Worm (Caenorhabditis elegans) whole organism, L2 larva: ENCODE measurements around the gene ugt-55.

Source experiments
- C34F6.9 ChIP-seq: fragments of 150-350 bp; optimal IDR thresholded peaks from 2 replicates; lab custom pipeline; 2014; ENCODE audit warnings: missing biosample characterization, missing genetic modification characterization
- Y55F3AM.14 ChIP-seq: fragments of 200-800 bp; sonication (Bioruptor generic); optimal IDR thresholded peaks from 2 replicates; lab custom pipeline; 2018; ENCODE audit warnings: mild to moderate bottlenecking, missing genetic modification characterization, missing compliant biosample characterization
- ZK546.5 ChIP-seq: sonication (generic microtip); optimal IDR thresholded peaks from 2 replicates; lab custom pipeline; 2017; ENCODE audit warnings: missing biosample characterization, missing genetic modification characterization
- alr-1 ChIP-seq: fragments of 150-350 bp; optimal IDR thresholded peaks from 2 replicates; lab custom pipeline; 2014; ENCODE audit warnings: missing biosample characterization, missing genetic modification characterization
- ama-1 ChIP-seq: fragments of 150-350 bp; optimal IDR thresholded peaks from 2 replicates; lab custom pipeline; 2018; ENCODE audit warnings: inconsistent platforms
- blmp-1 ChIP-seq: sonication (generic microtip); optimal IDR thresholded peaks from 2 replicates; lab custom pipeline; 2017; ENCODE audit warnings: missing genetic modification characterization, mild to moderate bottlenecking, missing compliant biosample characterization, antibody characterized with exemption, moderate library complexity; ENCODE audit not compliant: insufficient read depth
- ceh-16 ChIP-seq: fragments of 150-350 bp; optimal IDR thresholded peaks from 2 replicates; lab custom pipeline; 2014; ENCODE audit warnings: missing biosample characterization, missing genetic modification characterization
- crh-2 ChIP-seq: sonication (generic microtip); optimal IDR thresholded peaks from 2 replicates; lab custom pipeline; 2017; ENCODE audit warnings: missing biosample characterization, missing genetic modification characterization
- egl-27 ChIP-seq: sonication (generic microtip); optimal IDR thresholded peaks from 3 replicates; lab custom pipeline; 2017; ENCODE audit warnings: missing biosample characterization, missing genetic modification reagents, missing genetic modification characterization
- elt-1 ChIP-seq: fragments of 150-350 bp; optimal IDR thresholded peaks from 2 replicates; lab custom pipeline; 2014; ENCODE audit warnings: missing biosample characterization, missing genetic modification characterization
- elt-3 ChIP-seq: sonication (generic microtip); optimal IDR thresholded peaks from 2 replicates; lab custom pipeline; 2017; ENCODE audit warnings: missing biosample characterization, missing genetic modification characterization
- gmeb-1 ChIP-seq: fragments of 150-350 bp; optimal IDR thresholded peaks from 2 replicates; lab custom pipeline; 2014; ENCODE audit warnings: missing biosample characterization, missing genetic modification characterization
- lin-11 ChIP-seq: fragments of 150-350 bp; sonication (generic microtip); optimal IDR thresholded peaks from 2 replicates; lab custom pipeline; 2014; ENCODE audit warnings: missing biosample characterization, missing genetic modification characterization, inconsistent platforms, mixed read lengths
- lin-13 ChIP-seq: fragments of 150-350 bp; optimal IDR thresholded peaks from 2 replicates; lab custom pipeline; 2014; ENCODE audit warnings: missing biosample characterization, missing genetic modification reagents, missing genetic modification characterization
- lin-39 ChIP-seq: fragments of 150-350 bp; optimal IDR thresholded peaks from 2 replicates; lab custom pipeline; 2014; ENCODE audit warnings: missing biosample characterization, missing genetic modification reagents, missing genetic modification characterization
- lsy-2 ChIP-seq, 2 experiments: fragments of 150-350 bp in 1 of 2; sonication (generic microtip) in 1 of 2; optimal IDR thresholded peaks; 2 replicates each; lab custom pipeline; 2014 to 2017; ENCODE audit warnings: missing biosample characterization in 2 of 2, missing genetic modification characterization in 2 of 2
- mbf-1 ChIP-seq: sonication (generic microtip); optimal IDR thresholded peaks from 2 replicates; lab custom pipeline; 2017; ENCODE audit warnings: missing biosample characterization, missing genetic modification characterization
- nhr-12 ChIP-seq: fragments of 150-350 bp; optimal IDR thresholded peaks from 2 replicates; lab custom pipeline; 2014; ENCODE audit warnings: missing biosample characterization, missing genetic modification characterization
- nhr-129 ChIP-seq: fragments of 150-350 bp; optimal IDR thresholded peaks from 2 replicates; lab custom pipeline; 2014; ENCODE audit warnings: missing biosample characterization, missing genetic modification characterization
- nhr-21 ChIP-seq: fragments of 150-350 bp; optimal IDR thresholded peaks from 2 replicates; lab custom pipeline; 2014; ENCODE audit warnings: missing biosample characterization, missing genetic modification characterization
- nhr-6 ChIP-seq: fragments of 150-350 bp; optimal IDR thresholded peaks from 2 replicates; lab custom pipeline; 2014; ENCODE audit warnings: missing biosample characterization, missing genetic modification characterization
- nhr-77 ChIP-seq: fragments of 150-350 bp; optimal IDR thresholded peaks from 2 replicates; lab custom pipeline; 2014; ENCODE audit warnings: missing biosample characterization, missing genetic modification characterization
- peb-1 ChIP-seq: fragments of 150-350 bp; optimal IDR thresholded peaks from 2 replicates; lab custom pipeline; 2014; ENCODE audit warnings: missing biosample characterization, missing genetic modification characterization
- skn-1 ChIP-seq: sonication (generic microtip); optimal IDR thresholded peaks from 2 replicates; lab custom pipeline; 2017; ENCODE audit warnings: missing biosample characterization, missing genetic modification characterization
- sma-3 ChIP-seq: sonication (generic microtip); optimal IDR thresholded peaks from 2 replicates; lab custom pipeline; 2016; ENCODE audit warnings: missing genetic modification reagents, missing genetic modification characterization, missing compliant biosample characterization
- sma-9 ChIP-seq, 2 experiments: fragments of 150-350 bp in 1 of 2; sonication (generic microtip) in 1 of 2; optimal IDR thresholded peaks; 2 replicates each; lab custom pipeline; 2014 to 2016; ENCODE audit warnings: missing genetic modification characterization in 2 of 2, mild to moderate bottlenecking in 1 of 2, missing biosample characterization in 1 of 2, missing compliant biosample characterization in 1 of 2, missing genetic modification reagents in 1 of 2, moderate library complexity in 1 of 2
- snpc-4 ChIP-seq: fragments of 150-350 bp; optimal IDR thresholded peaks from 2 replicates; lab custom pipeline; 2014; ENCODE audit warnings: missing biosample characterization, missing genetic modification characterization
- unc-39 ChIP-seq: fragments of 150-350 bp; optimal IDR thresholded peaks from 2 replicates; lab custom pipeline; 2014; ENCODE audit warnings: missing biosample characterization, missing genetic modification characterization
- unc-62 ChIP-seq: fragments of 150-350 bp; optimal IDR thresholded peaks from 2 replicates; lab custom pipeline; 2014; ENCODE audit warnings: missing biosample characterization, missing genetic modification reagents, missing genetic modification characterization
- zag-1 ChIP-seq: fragments of 150-350 bp; optimal IDR thresholded peaks from 2 replicates; lab custom pipeline; 2014; ENCODE audit warnings: missing biosample characterization, missing genetic modification characterization
- ztf-1 ChIP-seq: fragments of 200-800 bp; sonication (Bioruptor generic); conservative IDR thresholded peaks from 2 replicates; pipeline ENCODE4 v1.3.6; 2022; ENCODE audit warnings: missing genetic modification characterization, missing compliant biosample characterization
- ztf-4 ChIP-seq: fragments of 150-350 bp; optimal IDR thresholded peaks from 2 replicates; lab custom pipeline; 2014; ENCODE audit warnings: missing biosample characterization, missing genetic modification characterization

The ugt-55 gene

DNA sequence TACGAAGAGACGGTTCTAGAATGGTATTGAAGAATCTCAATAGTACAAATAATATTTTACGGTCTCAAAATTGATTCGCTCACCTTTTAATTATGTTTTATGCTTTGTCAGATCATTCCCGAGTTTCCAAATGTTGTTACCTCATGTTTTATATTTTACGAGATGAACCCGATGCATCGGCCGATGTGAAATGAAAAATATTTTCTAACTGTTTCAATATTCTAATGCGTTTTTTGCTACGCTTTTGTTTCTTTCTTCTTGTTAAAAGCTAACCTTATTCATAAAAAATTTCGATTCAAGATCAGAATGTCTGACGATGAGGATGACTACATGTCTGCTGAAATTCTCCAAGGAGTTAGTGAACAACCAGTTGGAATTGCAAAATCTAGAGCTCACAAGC is 5.5 kb upstream of the ugt-55 start, which contains the start of gene T04H1.5:
Gene T04H1.5 (plus strand): TSS at position 301 of the 400 bp plus-strand sequence.
- TF ChIP-seq nhr-21 (tag; lab: Kevin White, UChicago) (no peak), crh-2 (tag; lab: Kevin White, UChicago) (no peak), blmp-1 (tag; lab: Kevin White, UChicago) (no peak), alr-1 (tag; lab: Kevin White, UChicago) (no peak), sma-3 (GFP tag; lab: Kevin White, UChicago) (no peak), peb-1 (tag; lab: Kevin White, UChicago) (no peak), elt-3 (no peak), mbf-1 (no peak), Y55F3AM.14 (no peak), sma-9 (GFP tag; optimal IDR thresholded peaks at IDR 0.05; lab: Kevin White, UChicago) (no peak), sma-9 (tag; optimal IDR thresholded peaks at IDR 0.05; lab: Kevin White, UChicago) (no peak), egl-27 (tag; lab: Kevin White, UChicago) (no peak), gmeb-1 (tag; lab: Kevin White, UChicago) (no peak), nhr-129 (tag; lab: Kevin White, UChicago) (no peak)
- TF ChIP-seq, all 48 proteins: peak for 0

DNA sequence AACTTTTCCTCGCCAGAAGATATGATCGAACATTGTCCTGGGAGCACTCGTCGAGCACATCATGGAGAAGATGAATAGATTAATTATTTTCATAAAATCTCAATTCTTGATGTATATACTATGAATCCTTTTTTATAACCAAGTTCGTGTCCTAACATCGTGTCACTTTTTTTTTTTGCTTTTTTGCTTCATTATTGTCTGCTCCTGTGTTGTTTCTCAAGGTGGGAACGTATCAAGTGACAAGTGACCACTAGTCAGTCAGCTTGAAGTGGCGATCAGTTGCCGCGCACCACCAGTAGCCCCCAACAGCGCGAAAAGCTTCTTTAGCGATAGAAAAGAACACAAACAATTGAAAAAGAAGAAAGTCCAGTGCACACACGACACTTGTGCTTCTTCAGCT is 4.2 kb upstream of the ugt-55 start, which contains the start of gene lrx-1:
Gene lrx-1 (plus strand): TSS at position 301 of the 400 bp plus-strand sequence.
- no peak for TF ChIP-seq lin-13 (GFP tag; lab: Kevin White, UChicago)

DNA sequence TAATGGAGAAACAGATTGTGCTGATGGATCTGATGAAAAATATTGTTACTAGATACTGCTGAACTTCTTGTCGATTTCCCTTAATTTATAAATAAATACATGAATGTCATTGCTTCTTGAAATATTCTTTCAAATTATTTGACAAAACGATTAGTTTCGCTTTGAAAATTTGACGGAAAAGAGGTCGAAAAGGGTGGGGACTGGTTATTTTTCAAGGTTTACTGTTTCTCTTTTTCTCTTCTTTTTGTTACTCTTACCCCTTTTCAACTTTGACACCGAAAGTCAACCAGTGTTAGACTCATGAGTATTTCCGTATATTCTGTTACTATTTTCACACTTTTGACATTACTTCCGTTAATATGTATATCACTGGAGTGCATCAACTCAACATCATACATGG is 1.2 kb upstream of the ugt-55 start, which contains the start of gene T04H1.12:
Gene T04H1.12 (plus strand): TSS at position 301 of the 400 bp plus-strand sequence.
- TF ChIP-seq elt-1 (tag; lab: Kevin White, UChicago) (no peak), nhr-6 (tag; lab: Kevin White, UChicago) (no peak), lsy-2 (tag; optimal IDR thresholded peaks at IDR 0.05; lab: Kevin White, UChicago) (no peak), lin-39 (no peak), ZK546.5 (tag; lab: Kevin White, UChicago) (no peak), C34F6.9 (tag; lab: Kevin White, UChicago) (no peak), ztf-4 (tag; lab: Kevin White, UChicago) (no peak), skn-1 (tag; lab: Kevin White, UChicago) (no peak), egl-27 (tag; lab: Kevin White, UChicago) (no peak)

DNA sequence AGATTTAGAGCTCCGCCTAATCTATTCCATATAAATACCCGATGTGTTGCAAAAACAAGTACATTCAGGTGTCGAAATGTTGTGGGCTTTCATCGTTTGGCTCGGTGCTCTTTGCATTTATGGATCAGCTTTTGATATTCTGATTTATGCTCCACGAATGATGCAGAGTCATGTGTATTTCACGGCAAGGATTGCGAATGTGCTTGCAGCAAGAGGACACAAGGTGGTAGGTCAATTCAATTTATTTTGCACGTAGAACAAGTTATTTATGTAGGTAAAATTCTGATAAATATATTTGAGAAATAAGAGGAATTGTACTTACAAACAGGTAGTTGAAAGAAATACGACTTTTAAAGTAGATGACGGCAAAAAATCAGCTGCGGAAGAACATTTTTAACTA is 2.4 kb downstream of the ugt-55 start, which contains the start of gene ugt-56:
Gene ugt-56 (plus strand): TSS at position 61 of the 400 bp plus-strand sequence.
- TF ChIP-seq C34F6.9 (tag; lab: Kevin White, UChicago) = no peak
- no peak for TF ChIP-seq unc-62 (GFP tag; lab: Kevin White, UChicago)
- no peak for TF ChIP-seq nhr-77 (tag; lab: Kevin White, UChicago)
- no peak for TF ChIP-seq ceh-16
- no peak for TF ChIP-seq nhr-6 (tag; lab: Kevin White, UChicago)
- no peak for TF ChIP-seq unc-39
- no peak for TF ChIP-seq peb-1 (tag; lab: Kevin White, UChicago)
- TF ChIP-seq lin-11 (tag; lab: Kevin White, UChicago) = no peak
- no peak for TF ChIP-seq nhr-12 (tag; lab: Kevin White, UChicago)
- no peak for TF ChIP-seq ztf-1 (GFP tag; lab: Robert Waterston, UW)
- no peak for TF ChIP-seq egl-27 (tag; lab: Kevin White, UChicago)
- no peak for TF ChIP-seq elt-3
- TF ChIP-seq snpc-4 (tag; lab: Kevin White, UChicago) = no peak
- TF ChIP-seq ZK546.5 (tag; lab: Kevin White, UChicago) = no peak
- TF ChIP-seq ama-1 (lab: Kevin White, UChicago) = no peak
- no peak for TF ChIP-seq skn-1 (tag; lab: Kevin White, UChicago)
- TF ChIP-seq zag-1 (tag; lab: Kevin White, UChicago) = no peak
- TF ChIP-seq elt-1 (tag; lab: Kevin White, UChicago) = no peak

DNA sequence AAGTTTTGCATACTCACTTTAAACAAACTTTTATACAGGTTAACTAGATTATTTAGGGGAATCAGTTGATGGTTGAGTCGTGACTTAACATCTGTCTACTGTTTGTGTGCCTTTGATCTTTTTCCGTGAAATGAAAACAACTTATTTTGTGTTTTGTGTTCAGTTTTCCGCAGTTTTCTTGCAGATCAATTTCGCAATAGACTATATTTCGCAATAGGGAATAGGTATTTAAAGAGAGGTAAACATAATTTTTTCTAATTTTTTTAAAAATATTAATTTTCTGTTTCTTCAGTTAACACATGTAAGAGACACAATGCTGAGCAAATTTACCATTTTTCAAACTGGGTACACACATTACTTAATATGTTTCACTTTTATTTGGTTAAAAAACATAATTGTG is 4.9 kb downstream of the ugt-55 start, which contains the start of gene tbb-6:
Gene tbb-6 (plus strand): TSS at position 155 of the 400 bp plus-strand sequence.
- peak; percentile 34 for TF ChIP-seq C34F6.9 (tag; lab: Kevin White, UChicago)
- TF ChIP-seq sma-9 (GFP tag; optimal IDR thresholded peaks at IDR 0.05; lab: Kevin White, UChicago) = no peak
- TF ChIP-seq sma-9 (tag; optimal IDR thresholded peaks at IDR 0.05; lab: Kevin White, UChicago) = no peak
- TF ChIP-seq ztf-1 (GFP tag; lab: Robert Waterston, UW) = no peak
- TF ChIP-seq, all 48 proteins: peak for 1
